Worm (Caenorhabditis elegans): ENCODE measurements around the gene fzo-1.

Gene fzo-1

ce11 chrII:5876053-5876452, 40.0 kb upstream of the fzo-1 start, which contains the start of gene F55C12.6:
Gene F55C12.6 (minus strand): TSS chrII:5876153.
- TF ChIP-seq daf-16 (GFP tag; optimal IDR thresholded peaks at IDR 0.05): no peak
- TF ChIP-seq daf-16 (tag; optimal IDR thresholded peaks at IDR 0.05): peak; percentile 52
- no peak for TF ChIP-seq zag-1 (tag; optimal IDR thresholded peaks at IDR 0.05)

- TF ChIP-seq daf-16 (GFP tag; optimal IDR thresholded peaks at IDR 0.05) (no peak), daf-16 (tag; optimal IDR thresholded peaks at IDR 0.05) (peak; percentile 49), tra-1 (GFP tag; IDR thresholded peaks at IDR 0.05) (no peak), mes-2 (tag; optimal IDR thresholded peaks at IDR 0.05; ENCODE audit: poor library complexity, severe bottlenecking) (peak; percentile 24), arid-1 (GFP tag; conservative IDR thresholded peaks at IDR 0.05) (no peak), egl-43 (GFP tag; IDR thresholded peaks at IDR 0.05) (no peak), aly-2 (tag; optimal IDR thresholded peaks at IDR 0.05) (no peak), zip-11 (GFP tag; IDR thresholded peaks at IDR 0.05) (no peak), ZK337.2 (GFP tag; IDR thresholded peaks at IDR 0.05) (no peak), F44E2.7 (GFP tag; IDR thresholded peaks at IDR 0.05) (no peak), daf-12 (tag; optimal IDR thresholded peaks at IDR 0.05) (no peak), mdl-1 (tag; optimal IDR thresholded peaks at IDR 0.05) (peak in 1 of 2 experiments; percentile 28), tag-97 (GFP tag; IDR thresholded peaks at IDR 0.05) (no peak), F37D6.2 (tag; optimal IDR thresholded peaks at IDR 0.05) (no peak), nhr-77 (tag; optimal IDR thresholded peaks at IDR 0.05) (peak; percentile 17), skn-1 (tag; optimal IDR thresholded peaks at IDR 0.05) (no peak), nhr-28 (tag; optimal IDR thresholded peaks at IDR 0.05) (peak; percentile 69), pha-4 (GFP tag; IDR thresholded peaks at IDR 0.05) (no peak), pha-4 (tag; optimal IDR thresholded peaks at IDR 0.05) (peak; percentile 4), php-3 (GFP tag; IDR thresholded peaks at IDR 0.05) (no peak), nhr-10 (tag; optimal IDR thresholded peaks at IDR 0.05) (no peak), nhr-42 (GFP tag; IDR thresholded peaks at IDR 0.05) (no peak), dpl-1 (GFP tag; optimal IDR thresholded peaks at IDR 0.05) (no peak), hlh-30 (tag; optimal IDR thresholded peaks at IDR 0.05; ENCODE audit: insufficient read depth) (peak; percentile 88), dve-1 (tag; optimal IDR thresholded peaks at IDR 0.05; ENCODE audit: insufficient read depth) (peak; percentile 54), fkh-10 (GFP tag; optimal IDR thresholded peaks at IDR 0.05) (no peak), hmg-1.1 (GFP tag; IDR thresholded peaks at IDR 0.05) (no peak), pqm-1 (tag; optimal IDR thresholded peaks at IDR 0.05) (no peak), lsy-2 (tag; optimal IDR thresholded peaks at IDR 0.05) (peak in 1 of 2 experiments; percentile 11), snpc-1.2 (GFP tag; IDR thresholded peaks at IDR 0.05) (no peak), aha-1 (tag) (peak; percentile 75), ama-1 (optimal IDR thresholded peaks at IDR 0.05) (no peak)
Observed at ce11 chrII:5874130-5874529, 38.1 kb upstream of the fzo-1 start.

- peak; percentile 88 for TF ChIP-seq lin-38 (GFP tag; IDR thresholded peaks at IDR 0.05)
- no peak for TF ChIP-seq ces-1 (GFP tag; optimal IDR thresholded peaks at IDR 0.05)
- no peak for TF ChIP-seq ceh-20 (GFP tag; IDR thresholded peaks at IDR 0.05)
- TF ChIP-seq F10B5.3 (tag; optimal IDR thresholded peaks at IDR 0.05): no peak
- no peak for TF ChIP-seq cey-2 (tag; optimal IDR thresholded peaks at IDR 0.05; ENCODE audit: borderline replicate concordance, insufficient read depth)
- TF ChIP-seq nhr-11 (tag; optimal IDR thresholded peaks at IDR 0.05): no peak
- peak; percentile 61; the same call in 1 of the 2 replicates for TF ChIP-seq tra-1 (GFP tag; IDR thresholded peaks at IDR 0.05)
- TF ChIP-seq daf-19 (GFP tag; conservative IDR thresholded peaks at IDR 0.05): no peak
- no peak for TF ChIP-seq zip-11 (GFP tag; IDR thresholded peaks at IDR 0.05)
- TF ChIP-seq nhr-28 (tag; optimal IDR thresholded peaks at IDR 0.05): peak; percentile 90
- TF ChIP-seq nhr-25 (tag; optimal IDR thresholded peaks at IDR 0.05; ENCODE audit: borderline replicate concordance, insufficient read depth): no peak
- TF ChIP-seq jun-1 (tag; optimal IDR thresholded peaks at IDR 0.05): no peak
- TF ChIP-seq nhr-41 (GFP tag; IDR thresholded peaks at IDR 0.05): no peak
- TF ChIP-seq nhr-6 (tag; optimal IDR thresholded peaks at IDR 0.05): no peak
- TF ChIP-seq arid-1 (GFP tag; conservative IDR thresholded peaks at IDR 0.05): no peak
- no peak for TF ChIP-seq spr-3 (GFP tag; optimal IDR thresholded peaks at IDR 0.05)
- no peak for TF ChIP-seq sdz-12 (GFP tag; optimal IDR thresholded peaks at IDR 0.05)
- no peak for TF ChIP-seq dmd-9 (GFP tag; IDR thresholded peaks at IDR 0.05)
- no peak for TF ChIP-seq php-3 (GFP tag; IDR thresholded peaks at IDR 0.05)
- no peak for TF ChIP-seq ceh-62 (tag; optimal IDR thresholded peaks at IDR 0.05)
- no peak for TF ChIP-seq ama-1 (optimal IDR thresholded peaks at IDR 0.05)
- TF ChIP-seq pha-4 (GFP tag; IDR thresholded peaks at IDR 0.05): no peak
- TF ChIP-seq pha-4 (tag; optimal IDR thresholded peaks at IDR 0.05): no peak
- TF ChIP-seq daf-8 (GFP tag; IDR thresholded peaks at IDR 0.05): no peak
Observed at ce11 chrII:5873564-5874070, 37.6 kb upstream of the fzo-1 start, which contains the start of gene tex-2. Gene tex-2 (minus strand): TSS chrII:5873614.

Data from whole organism, L4 larva.